Worm (Caenorhabditis elegans) whole organism, late embryonic: ENCODE results near the gene clec-219.

ENCODE experiments used
- ceh-6 ChIP-seq: fragments of 200-800 bp; sonication (Bioruptor generic); optimal IDR thresholded peaks from 2 replicates; lab custom pipeline; 2018; ENCODE audit warnings: mild to moderate bottlenecking, missing genetic modification characterization, missing compliant biosample characterization
- ets-4 ChIP-seq: sonication (generic microtip); optimal IDR thresholded peaks from 2 replicates; lab custom pipeline; 2016; ENCODE audit warnings: missing genetic modification characterization, missing compliant biosample characterization
- fkh-10 ChIP-seq: fragments of 150-350 bp; optimal IDR thresholded peaks from 2 replicates; lab custom pipeline; 2014; ENCODE audit warnings: missing biosample characterization, missing genetic modification reagents, missing genetic modification characterization
- fkh-6 ChIP-seq: sonication (generic microtip); optimal IDR thresholded peaks from 2 replicates; lab custom pipeline; 2016; ENCODE audit warnings: missing genetic modification characterization, missing compliant biosample characterization
- nhr-11 ChIP-seq: fragments of 150-350 bp; optimal IDR thresholded peaks from 2 replicates; lab custom pipeline; 2014; ENCODE audit warnings: missing biosample characterization, missing genetic modification characterization
- ref-2 ChIP-seq: sonication (generic microtip); optimal IDR thresholded peaks from 2 replicates; lab custom pipeline; 2016; ENCODE audit warnings: missing genetic modification characterization, missing compliant biosample characterization
- tbx-2 ChIP-seq: sonication (generic microtip); optimal IDR thresholded peaks from 2 replicates; lab custom pipeline; 2016; ENCODE audit warnings: missing genetic modification characterization, missing compliant biosample characterization
- unc-86 ChIP-seq: sonication (generic microtip); optimal IDR thresholded peaks from 2 replicates; lab custom pipeline; 2016; ENCODE audit warnings: missing genetic modification characterization, missing compliant biosample characterization

- no peak for TF ChIP-seq ceh-6 (GFP tag; lab: Kevin White, UChicago)
- TF ChIP-seq ets-4 (tag; lab: Kevin White, UChicago) = no peak
- TF ChIP-seq nhr-11 (tag; lab: Kevin White, UChicago) = no peak
- TF ChIP-seq tbx-2 = no peak
- TF ChIP-seq unc-86 (tag; lab: Kevin White, UChicago) = no peak
- no peak for TF ChIP-seq ref-2 (tag; lab: Kevin White, UChicago)
- TF ChIP-seq fkh-6 = no peak
- TF ChIP-seq fkh-10 (GFP tag; lab: Kevin White, UChicago) = no peak
Measured at ce11 chrV:8370705-8371104, 52.5 kb downstream of the clec-219 start, which contains the start of gene gpa-2.
